Worm (Caenorhabditis elegans): ENCODE measurements around the gene nono-1.

Gene nono-1

DNA sequence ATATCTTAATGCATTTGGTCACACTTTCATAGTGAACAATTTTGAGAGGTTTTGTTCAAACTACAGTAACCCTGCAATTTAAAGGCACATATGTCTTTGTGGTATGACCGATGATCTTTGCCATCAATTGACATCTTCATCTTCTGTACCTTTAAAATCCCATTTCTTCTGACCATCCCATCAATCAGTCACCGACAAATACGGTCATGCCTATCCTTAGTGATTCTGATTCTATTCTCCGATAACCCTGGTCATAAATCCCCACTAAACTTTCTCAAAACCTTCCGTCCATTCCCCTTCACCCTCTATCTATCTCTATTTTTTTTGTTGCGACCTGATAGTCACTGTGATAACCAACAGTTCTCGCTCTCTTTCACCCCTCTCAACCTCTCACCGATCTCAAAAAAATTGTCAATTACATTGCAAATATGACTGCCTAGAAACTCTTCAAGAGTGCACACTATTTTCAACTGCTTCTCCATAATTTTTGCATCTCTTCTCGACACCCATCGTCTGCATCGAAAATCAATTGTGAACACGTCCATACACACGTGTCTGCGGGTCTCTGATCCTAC, 6.1 kb upstream of the nono-1 start:
- TF ChIP-seq madf-2 (tag; optimal IDR thresholded peaks at IDR 0.05) (no peak), ceh-14 (tag; optimal IDR thresholded peaks at IDR 0.05) (no peak), ztf-16 (tag; optimal IDR thresholded peaks at IDR 0.05) (no peak), ceh-6 (GFP tag; optimal IDR thresholded peaks at IDR 0.05) (no peak), K09A11.1 (tag; optimal IDR thresholded peaks at IDR 0.05; ENCODE audit: insufficient read depth) (no peak), mec-3 (tag; optimal IDR thresholded peaks at IDR 0.05; ENCODE audit: borderline replicate concordance) (no peak), elt-4 (tag; optimal IDR thresholded peaks at IDR 0.05) (no peak), C08G9.2 (tag; optimal IDR thresholded peaks at IDR 0.05) (no peak), ceh-34 (tag; optimal IDR thresholded peaks at IDR 0.05) (no peak), sox-4 (tag; optimal IDR thresholded peaks at IDR 0.05) (no peak)

DNA sequence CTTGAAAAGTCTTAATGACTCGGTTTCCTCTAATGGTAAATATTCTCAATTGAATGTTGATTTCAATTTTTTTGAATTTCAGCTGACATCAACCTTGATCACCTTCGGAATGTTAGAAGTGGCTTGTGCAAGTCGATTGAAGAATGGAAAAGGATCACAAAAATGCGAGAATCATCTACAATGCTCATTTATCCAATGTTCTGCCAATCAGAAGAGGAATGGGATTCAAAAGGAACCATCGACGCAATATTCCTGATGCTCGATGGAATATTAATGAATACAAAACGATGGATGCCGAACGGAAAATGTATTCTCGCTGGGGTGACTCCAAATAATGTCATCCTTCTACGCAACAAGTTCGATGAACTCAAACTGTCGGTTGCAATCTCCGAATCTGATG, 3.5 kb upstream of the nono-1 start:
- no peak for TF ChIP-seq ceh-22 (tag; optimal IDR thresholded peaks at IDR 0.05)
- TF ChIP-seq lin-11 (tag; optimal IDR thresholded peaks at IDR 0.05): no peak
- TF ChIP-seq F13H6.1 (tag; optimal IDR thresholded peaks at IDR 0.05): no peak
- no peak for TF ChIP-seq ceh-30 (tag; optimal IDR thresholded peaks at IDR 0.05)
- TF ChIP-seq sox-4 (tag; optimal IDR thresholded peaks at IDR 0.05): no peak
- no peak for TF ChIP-seq C08G9.2 (tag; optimal IDR thresholded peaks at IDR 0.05)
- TF ChIP-seq unc-42 (tag; optimal IDR thresholded peaks at IDR 0.05): no peak
- no peak for TF ChIP-seq pat-9 (tag; optimal IDR thresholded peaks at IDR 0.05)
- no peak for TF ChIP-seq Y22D7AL.16 (tag; optimal IDR thresholded peaks at IDR 0.05)
- no peak for TF ChIP-seq ceh-31 (tag; optimal IDR thresholded peaks at IDR 0.05)
- no peak for TF ChIP-seq unc-86 (tag; optimal IDR thresholded peaks at IDR 0.05)
- TF ChIP-seq pha-2 (tag; optimal IDR thresholded peaks at IDR 0.05): no peak
- no peak for TF ChIP-seq rnt-1 (tag; optimal IDR thresholded peaks at IDR 0.05)
- no peak for TF ChIP-seq pag-3 (tag; optimal IDR thresholded peaks at IDR 0.05; ENCODE audit: borderline replicate concordance)
- no peak for TF ChIP-seq nfya-1 (tag; optimal IDR thresholded peaks at IDR 0.05)
- no peak for TF ChIP-seq lim-6 (tag; optimal IDR thresholded peaks at IDR 0.05)

DNA sequence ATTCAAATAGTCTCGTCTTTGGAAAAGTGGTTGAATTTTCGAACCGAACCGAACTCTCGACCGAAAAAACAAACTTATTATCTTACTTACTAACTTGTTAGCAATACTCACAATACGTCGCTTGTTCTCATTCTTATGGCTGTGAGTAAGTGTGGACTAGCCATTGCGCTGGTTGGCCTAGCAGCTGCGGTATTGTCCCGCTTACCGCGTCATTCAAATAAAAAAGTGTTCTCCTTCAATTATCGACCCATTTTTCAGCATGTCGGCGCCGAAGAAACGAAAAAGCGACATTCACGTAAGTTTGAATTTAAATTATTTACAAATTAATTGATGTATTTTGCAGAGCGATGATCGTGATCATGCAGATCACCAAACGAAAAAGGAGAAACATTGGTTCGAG, 1.0 kb upstream of the nono-1 start:
- TF ChIP-seq mec-3 (tag; optimal IDR thresholded peaks at IDR 0.05; ENCODE audit: borderline replicate concordance) (no peak), ets-4 (tag; optimal IDR thresholded peaks at IDR 0.05) (peak; percentile 79), ceh-31 (tag; optimal IDR thresholded peaks at IDR 0.05) (peak; percentile 14)

DNA sequence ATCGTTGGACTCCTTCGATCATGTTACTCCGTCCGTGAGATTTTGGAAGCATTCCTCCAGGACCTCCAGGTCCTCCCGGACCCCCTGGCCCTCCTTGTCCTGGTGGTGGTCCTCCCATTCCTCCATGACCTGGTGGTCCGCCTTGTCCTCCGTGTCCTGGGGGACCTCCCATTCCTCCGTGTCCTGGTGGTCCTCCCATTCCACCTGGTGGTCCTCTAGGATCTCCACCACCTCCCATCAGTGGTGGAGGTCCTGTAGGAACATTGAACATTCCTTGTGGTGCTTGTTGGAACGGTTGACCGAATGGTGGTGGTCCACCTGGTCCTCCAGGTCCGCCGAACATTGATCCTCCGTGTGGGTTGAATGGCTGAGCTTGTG, 4.1 kb downstream of the nono-1 start:
- TF ChIP-seq ceh-45 (GFP tag; IDR thresholded peaks at IDR 0.05): no peak
- TF ChIP-seq hlh-6 (tag; optimal IDR thresholded peaks at IDR 0.05): peak; percentile 25
- TF ChIP-seq T23F11.4 (GFP tag; optimal IDR thresholded peaks at IDR 0.05): no peak
- TF ChIP-seq pag-3 (tag; optimal IDR thresholded peaks at IDR 0.05; ENCODE audit: borderline replicate concordance): no peak
- no peak for TF ChIP-seq rnt-1 (tag; optimal IDR thresholded peaks at IDR 0.05)
- peak; percentile 13 for TF ChIP-seq tbx-2 (tag; optimal IDR thresholded peaks at IDR 0.05)

DNA sequence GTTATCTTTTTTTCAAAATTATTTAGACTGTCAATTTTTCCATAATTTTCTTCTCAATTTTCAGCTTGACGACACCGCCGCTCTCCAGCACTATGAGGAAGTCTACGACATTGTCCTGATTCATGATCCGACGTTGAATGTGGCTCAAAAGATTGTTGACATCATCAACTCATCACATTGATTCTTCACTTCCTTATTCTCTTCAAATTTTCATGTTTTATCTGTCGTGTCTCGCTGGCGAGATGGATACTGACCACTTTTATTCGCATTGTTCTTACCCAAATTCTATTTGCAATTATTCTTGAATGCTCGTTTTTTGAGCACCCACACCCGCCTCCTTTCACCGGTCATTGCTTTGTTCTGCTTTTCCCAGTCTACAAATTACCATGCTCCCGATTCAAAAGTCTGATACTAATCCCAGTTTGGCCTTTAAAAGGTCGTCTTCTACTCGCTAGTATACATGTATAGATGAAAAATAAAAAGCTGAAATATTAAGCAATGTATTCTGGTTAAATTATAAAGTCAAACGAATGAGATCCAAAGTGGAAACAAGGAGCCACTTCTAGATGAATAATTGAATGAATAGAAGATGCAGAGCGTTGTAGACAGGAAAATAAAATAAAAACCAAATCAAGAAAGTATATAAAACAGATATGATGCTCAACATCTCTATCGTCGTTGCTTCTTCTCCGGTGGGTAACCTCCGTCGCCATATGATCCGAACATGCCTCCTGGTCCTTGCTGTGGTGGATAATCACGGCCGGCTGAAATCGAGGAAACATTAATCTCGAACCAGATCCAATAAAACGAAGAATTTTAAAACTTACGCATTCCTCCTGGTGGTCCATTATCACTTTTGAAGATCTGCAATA, 4.8 kb downstream of the nono-1 start:
- no peak for TF ChIP-seq ttx-3 (tag; optimal IDR thresholded peaks at IDR 0.05)
- TF ChIP-seq madf-2 (tag; optimal IDR thresholded peaks at IDR 0.05): no peak
- no peak for TF ChIP-seq syd-9 (tag; optimal IDR thresholded peaks at IDR 0.05)
- no peak for TF ChIP-seq elt-4 (tag; optimal IDR thresholded peaks at IDR 0.05)
- TF ChIP-seq ceh-9 (tag; optimal IDR thresholded peaks at IDR 0.05): no peak
- TF ChIP-seq che-1 (tag; optimal IDR thresholded peaks at IDR 0.05): no peak
- no peak for TF ChIP-seq zip-5 (tag; optimal IDR thresholded peaks at IDR 0.05)
- TF ChIP-seq K02D7.2 (tag; optimal IDR thresholded peaks at IDR 0.05): no peak
- no peak for TF ChIP-seq elt-2 (tag; optimal IDR thresholded peaks at IDR 0.05)
- no peak for TF ChIP-seq hlh-15 (tag; optimal IDR thresholded peaks at IDR 0.05)
- no peak for TF ChIP-seq sox-2 (GFP tag; IDR thresholded peaks at IDR 0.05)
- TF ChIP-seq pha-2 (tag; optimal IDR thresholded peaks at IDR 0.05): no peak
- TF ChIP-seq pros-1 (tag; optimal IDR thresholded peaks at IDR 0.05): no peak
- TF ChIP-seq T23F11.4 (GFP tag; optimal IDR thresholded peaks at IDR 0.05): no peak
- TF ChIP-seq lim-6 (tag; optimal IDR thresholded peaks at IDR 0.05): no peak
- no peak for TF ChIP-seq ceh-18 (tag; optimal IDR thresholded peaks at IDR 0.05)
